Fruit fly (Drosophila melanogaster) whole organism, embryonic: ENCODE data around the gene nan.
A peak's percentile ranks its signal among the peaks of the same experiment; 100 is the strongest.

ENCODE experiments used
- Asciz ChIP-seq: fragments of 200-800 bp; sonication (Bioruptor generic); optimal IDR thresholded peaks from 2 replicates; lab custom pipeline; 2017; ENCODE audit warnings: missing biosample characterization, mild to moderate bottlenecking, missing genetic modification characterization, missing genetic modification reagents
- Atf6 ChIP-seq: fragments of 200-800 bp; sonication (Bioruptor generic); IDR thresholded peaks from 2 replicates; pipeline ENCODE4 v1.3.6; 2022; ENCODE audit warnings: missing biosample characterization, missing genetic modification characterization
- Bgb ChIP-seq: fragments of 200-800 bp; sonication (Bioruptor generic); IDR thresholded peaks from 2 replicates; pipeline ENCODE4 v1.3.6; 2022; ENCODE audit warnings: missing biosample characterization, missing genetic modification characterization; ENCODE audit not compliant: partially characterized antibody
- CG10147 ChIP-seq: fragments of 200-800 bp; sonication (Bioruptor generic); optimal IDR thresholded peaks from 2 replicates; lab custom pipeline; 2019; ENCODE audit warnings: missing biosample characterization, mild to moderate bottlenecking, missing genetic modification characterization, moderate library complexity
- CG10462 ChIP-seq: fragments of 200-800 bp; sonication (Bioruptor generic); optimal IDR thresholded peaks from 2 replicates; lab custom pipeline; 2016; ENCODE audit warnings: missing biosample characterization, missing genetic modification characterization
- CG10543 ChIP-seq: fragments of 200-800 bp; sonication (Bioruptor generic); optimal IDR thresholded peaks from 3 replicates; lab custom pipeline; 2017; ENCODE audit warnings: missing biosample characterization, mild to moderate bottlenecking, missing genetic modification characterization, moderate library complexity
- CG12155 ChIP-seq: fragments of 200-800 bp; sonication (Bioruptor generic); optimal IDR thresholded peaks from 3 replicates; lab custom pipeline; 2016; ENCODE audit warnings: missing biosample characterization, missing genetic modification characterization
- CG12769 ChIP-seq: fragments of 200-800 bp; sonication (Bioruptor generic); optimal IDR thresholded peaks from 2 replicates; lab custom pipeline; 2019; ENCODE audit warnings: missing biosample characterization, mild to moderate bottlenecking, missing genetic modification characterization, moderate library complexity
- CG15696 ChIP-seq: fragments of 200-800 bp; sonication (Bioruptor generic); optimal IDR thresholded peaks from 2 replicates; lab custom pipeline; 2019; ENCODE audit warnings: missing biosample characterization, mild to moderate bottlenecking, missing genetic modification characterization, moderate library complexity
- CG17186 ChIP-seq: fragments of 200-800 bp; sonication (Bioruptor generic); optimal IDR thresholded peaks from 3 replicates; lab custom pipeline; 2017; ENCODE audit warnings: missing biosample characterization, missing genetic modification reagents, missing genetic modification characterization
- CG34224 ChIP-seq: fragments of 200-800 bp; sonication (Bioruptor generic); IDR thresholded peaks from 3 replicates; pipeline ENCODE4 v1.3.6; 2022; ENCODE audit warnings: missing biosample characterization, missing genetic modification characterization; ENCODE audit not compliant: partially characterized antibody
- CG4854 ChIP-seq: fragments of 200-800 bp; sonication (Bioruptor generic); optimal IDR thresholded peaks from 2 replicates; lab custom pipeline; 2016; ENCODE audit warnings: missing biosample characterization, missing genetic modification characterization, inconsistent platforms
- CG8478 ChIP-seq: fragments of >200 bp; optimal IDR thresholded peaks from 2 replicates; lab custom pipeline; 2018
- CG8944 ChIP-seq: fragments of 200-800 bp; sonication (Bioruptor generic); optimal IDR thresholded peaks from 3 replicates; lab custom pipeline; 2016; ENCODE audit warnings: missing biosample characterization, missing genetic modification characterization
- CTCF ChIP-seq: fragments of 200-800 bp; sonication (Bioruptor generic); optimal IDR thresholded peaks from 2 replicates; lab custom pipeline; 2017; ENCODE audit warnings: missing biosample characterization, mild to moderate bottlenecking, missing genetic modification characterization, moderate library complexity
- Dll ChIP-seq: fragments of 200-800 bp; sonication (Bioruptor generic); IDR thresholded peaks from 4 replicates; pipeline ENCODE4 v1.3.6; 2022; ENCODE audit warnings: missing biosample characterization, missing genetic modification characterization; ENCODE audit not compliant: partially characterized antibody
- E2f1 ChIP-seq: fragments of 200-800 bp; sonication (Bioruptor generic); IDR thresholded peaks from 2 replicates; pipeline ENCODE4 v1.3.6; 2022; ENCODE audit warnings: missing biosample characterization, missing genetic modification characterization
- ERR ChIP-seq: fragments of 200-800 bp; sonication (Bioruptor generic); optimal IDR thresholded peaks from 2 replicates; lab custom pipeline; 2016; ENCODE audit warnings: missing biosample characterization, missing genetic modification characterization
- Fer3 ChIP-seq: fragments of 200-800 bp; sonication (Bioruptor generic); optimal IDR thresholded peaks from 2 replicates; lab custom pipeline; 2018; ENCODE audit warnings: missing biosample characterization, mild to moderate bottlenecking, missing genetic modification characterization, moderate library complexity
- GATAe ChIP-seq: fragments of 200-800 bp; sonication (Bioruptor generic); conservative IDR thresholded peaks from 2 replicates; pipeline ENCODE4 v1.3.6; 2022; ENCODE audit warnings: missing biosample characterization, missing genetic modification characterization
- HLH4C ChIP-seq: fragments of 200-800 bp; sonication (Bioruptor generic); IDR thresholded peaks from 3 replicates; pipeline ENCODE4 v1.3.6; 2022; ENCODE audit warnings: missing biosample characterization, missing genetic modification characterization; ENCODE audit not compliant: partially characterized antibody
- Hmr ChIP-seq: fragments of 200-800 bp; sonication (Bioruptor generic); optimal IDR thresholded peaks from 3 replicates; lab custom pipeline; 2017; ENCODE audit warnings: mild to moderate bottlenecking, missing biosample characterization, missing genetic modification reagents, missing genetic modification characterization
- MESR4 ChIP-seq: fragments of 200-800 bp; sonication (Bioruptor generic); optimal IDR thresholded peaks from 2 replicates; lab custom pipeline; 2018; ENCODE audit warnings: missing biosample characterization, mild to moderate bottlenecking, missing genetic modification characterization, moderate library complexity
- Opbp ChIP-seq: fragments of 200-800 bp; sonication (Bioruptor generic); IDR thresholded peaks from 3 replicates; pipeline ENCODE4 v1.3.6; 2022; ENCODE audit warnings: missing biosample characterization, missing genetic modification characterization; ENCODE audit not compliant: partially characterized antibody
- Rfx ChIP-seq: fragments of 200-800 bp; sonication (Bioruptor generic); IDR thresholded peaks from 2 replicates; pipeline ENCODE4 v1.3.6; 2022; ENCODE audit warnings: missing biosample characterization, missing genetic modification characterization
- Rx ChIP-seq: fragments of 200-800 bp; sonication (Bioruptor generic); IDR thresholded peaks from 2 replicates; pipeline ENCODE4 v1.3.6; 2022; ENCODE audit warnings: missing biosample characterization, missing genetic modification characterization
- Side ChIP-seq: fragments of 200-800 bp; sonication (Bioruptor generic); optimal IDR thresholded peaks from 2 replicates; lab custom pipeline; 2016; ENCODE audit warnings: missing biosample characterization, missing genetic modification characterization
- Stat92E ChIP-seq, 3 experiments: fragments of >200 bp in 2 of 3; fragments of 200-800 bp in 1 of 3; sonication (Bioruptor generic) in 1 of 3; optimal IDR thresholded peaks; 2 replicates each; lab custom pipeline; 2017 to 2019; ENCODE audit warnings: missing biosample characterization in 3 of 3, missing genetic modification characterization in 3 of 3, mild to moderate bottlenecking in 1 of 3, moderate library complexity in 1 of 3
- Trl ChIP-seq, 3 experiments: fragments of >200 bp in 2 of 3; fragments of 200-800 bp in 1 of 3; sonication (Bioruptor generic) in 1 of 3; optimal IDR thresholded peaks; 2 replicates in 1 of 3; 3 replicates in 2 of 3; lab custom pipeline; 2016 to 2017; ENCODE audit warnings: missing biosample characterization in 1 of 3, missing genetic modification characterization in 1 of 3
- abd-A ChIP-seq: fragments of 200-800 bp; sonication (Bioruptor generic); optimal IDR thresholded peaks from 3 replicates; lab custom pipeline; 2019; ENCODE audit warnings: missing biosample characterization, mild to moderate bottlenecking, missing genetic modification characterization, moderate library complexity
- bcd ChIP-seq: fragments of 200-800 bp; sonication (Bioruptor generic); optimal IDR thresholded peaks from 2 replicates; lab custom pipeline; 2017; ENCODE audit warnings: missing biosample characterization, mild to moderate bottlenecking, missing genetic modification characterization
- bsh ChIP-seq, 2 experiments: fragments of 200-800 bp; sonication (Bioruptor generic); optimal IDR thresholded peaks; 2 replicates each; lab custom pipeline; 2017 to 2018; ENCODE audit warnings: mild to moderate bottlenecking in 2 of 2, missing biosample characterization in 2 of 2, missing genetic modification characterization in 2 of 2, moderate library complexity in 1 of 2
- da ChIP-seq: fragments of 200-800 bp; sonication (Bioruptor generic); optimal IDR thresholded peaks from 2 replicates; lab custom pipeline; 2016; ENCODE audit warnings: missing biosample characterization, missing genetic modification characterization
- dan ChIP-seq: fragments of 200-800 bp; sonication (Bioruptor generic); IDR thresholded peaks from 2 replicates; pipeline ENCODE4 v1.3.6; 2022; ENCODE audit warnings: missing biosample characterization, missing genetic modification characterization
- disco-r ChIP-seq: fragments of 200-800 bp; sonication (Bioruptor generic); optimal IDR thresholded peaks from 2 replicates; lab custom pipeline; 2016; ENCODE audit warnings: missing biosample characterization, missing genetic modification characterization
- dmrt11E ChIP-seq: fragments of 200-800 bp; sonication (Bioruptor generic); optimal IDR thresholded peaks from 3 replicates; lab custom pipeline; 2018; ENCODE audit warnings: missing biosample characterization, mild to moderate bottlenecking, missing genetic modification characterization, moderate library complexity
- dysf ChIP-seq: fragments of 200-800 bp; sonication (Bioruptor generic); IDR thresholded peaks from 3 replicates; pipeline ENCODE4 v1.3.6; 2022; ENCODE audit warnings: missing biosample characterization, missing genetic modification characterization
- eve ChIP-seq, 2 experiments: fragments of >200 bp; optimal IDR thresholded peaks; 2 replicates each; lab custom pipeline; 2017; ENCODE audit warnings: missing biosample characterization in 2 of 2, missing genetic modification characterization in 2 of 2
- fd64A ChIP-seq: fragments of 200-800 bp; sonication (Bioruptor generic); optimal IDR thresholded peaks from 3 replicates; lab custom pipeline; 2018; ENCODE audit warnings: missing biosample characterization, mild to moderate bottlenecking, missing genetic modification characterization
- hb ChIP-seq: fragments of 200-800 bp; sonication (Bioruptor generic); IDR thresholded peaks from 3 replicates; pipeline ENCODE4 v1.3.6; 2022; ENCODE audit warnings: missing biosample characterization, missing genetic modification characterization; ENCODE audit not compliant: partially characterized antibody
- kah ChIP-seq: fragments of 200-800 bp; sonication (Bioruptor generic); optimal IDR thresholded peaks from 2 replicates; lab custom pipeline; 2018; ENCODE audit warnings: missing biosample characterization, mild to moderate bottlenecking, missing genetic modification characterization
- klu ChIP-seq: fragments of 200-800 bp; sonication (Bioruptor generic); IDR thresholded peaks from 2 replicates; pipeline ENCODE4 v1.3.6; 2022; ENCODE audit warnings: missing biosample characterization, missing genetic modification characterization
- luna ChIP-seq: fragments of 200-800 bp; sonication (Bioruptor generic); optimal IDR thresholded peaks from 2 replicates; lab custom pipeline; 2016; ENCODE audit warnings: missing biosample characterization, missing genetic modification characterization
- mirr ChIP-seq: fragments of 200-800 bp; sonication (Bioruptor generic); optimal IDR thresholded peaks from 3 replicates; lab custom pipeline; 2018; ENCODE audit warnings: missing biosample characterization, mild to moderate bottlenecking, missing genetic modification characterization
- nerfin-2 ChIP-seq: fragments of 200-800 bp; sonication (Bioruptor generic); IDR thresholded peaks from 2 replicates; pipeline ENCODE4 v1.3.6; 2022; ENCODE audit warnings: missing biosample characterization, missing genetic modification characterization; ENCODE audit not compliant: partially characterized antibody
- peb ChIP-seq: fragments of 200-800 bp; sonication (Bioruptor generic); IDR thresholded peaks from 2 replicates; pipeline ENCODE4 v1.3.6; 2022; ENCODE audit warnings: missing biosample characterization, missing genetic modification characterization
- tgo ChIP-seq: fragments of 200-800 bp; sonication (Bioruptor generic); IDR thresholded peaks from 3 replicates; pipeline ENCODE4 v1.3.6; 2022; ENCODE audit warnings: missing biosample characterization, missing genetic modification characterization
- trh ChIP-seq: fragments of 200-800 bp; sonication (Bioruptor generic); optimal IDR thresholded peaks from 2 replicates; lab custom pipeline; 2016; ENCODE audit warnings: missing biosample characterization, missing genetic modification characterization
- vfl ChIP-seq: fragments of 200-800 bp; sonication (Bioruptor generic); optimal IDR thresholded peaks from 2 replicates; lab custom pipeline; 2016; ENCODE audit warnings: missing biosample characterization, missing genetic modification characterization

The nan gene

dm6 chr3L:14189957-14190624, 643 bp upstream of the nan start (continued):
- TF ChIP-seq Atf6 (GFP tag; lab: Robert Waterston, UW) (peak; percentile 80), nerfin-2 (GFP tag; lab: Robert Waterston, UW) (no peak), Opbp (peak; percentile 51; the same call in 2 of the 3 replicates), E2f1 (GFP tag; lab: Robert Waterston, UW) (peak; percentile 64; the same call in 1 of the 2 replicates), MESR4 (GFP tag; lab: Kevin White, UChicago) (no peak), hb (peak; percentile 41; the same call in 1 of the 3 replicates), dan (GFP tag; lab: Robert Waterston, UW) (no peak), CTCF (peak; percentile 84), CG10462 (GFP tag; lab: Kevin White, UChicago) (no peak), luna (GFP tag; lab: Kevin White, UChicago) (no peak), GATAe (GFP tag; lab: Robert Waterston, UW) (no peak), CG12155 (GFP tag; lab: Kevin White, UChicago) (no peak), Rx (peak; percentile 57; the same call in 1 of the 2 replicates), mirr (GFP tag; lab: Kevin White, UChicago) (peak; percentile 9), Bgb (peak; percentile 46), bsh (GFP tag; optimal IDR thresholded peaks at IDR 0.05; lab: Kevin White, UChicago) (peak in 1 of 2 experiments; percentile 43), dmrt11E (tag; lab: Kevin White, UChicago) (peak; percentile 39), trh (GFP tag; lab: Kevin White, UChicago) (no peak), CG10147 (GFP tag; lab: Kevin White, UChicago) (peak; percentile 37), CG17186 (GFP tag; lab: Kevin White, UChicago) (no peak), Side (peak; percentile 40), Trl (optimal IDR thresholded peaks at IDR 0.05; lab: Kevin White, UChicago) (no peak), Trl (GFP tag; optimal IDR thresholded peaks at IDR 0.05; lab: Kevin White, UChicago) (no peak), CG8944 (GFP tag; lab: Kevin White, UChicago) (no peak), CG8478 (lab: Kevin White, UChicago) (no peak), disco-r (no peak), bcd (GFP tag; lab: Kevin White, UChicago) (peak; percentile 32), Hmr (no peak), Fer3 (tag; lab: Kevin White, UChicago) (peak; percentile 64), eve (GFP tag; optimal IDR thresholded peaks at IDR 0.05; lab: Kevin White, UChicago) (no peak), Asciz (GFP tag; lab: Kevin White, UChicago) (no peak), Stat92E (GFP tag; optimal IDR thresholded peaks at IDR 0.05; lab: Kevin White, UChicago) (no peak), abd-A (no peak), HLH4C (GFP tag; lab: Robert Waterston, UW) (peak; percentile 69), da (GFP tag; lab: Kevin White, UChicago) (no peak), vfl (GFP tag; lab: Kevin White, UChicago) (no peak), fd64A (no peak), CG12769 (tag; lab: Kevin White, UChicago) (peak; percentile 69), ERR (no peak), Rfx (GFP tag; lab: Robert Waterston, UW) (peak; percentile 83), dysf (GFP tag; lab: Robert Waterston, UW) (peak; percentile 77), Dll (GFP tag; lab: Robert Waterston, UW) (no peak; the same call in 1 of the 4 replicates), peb (GFP tag; lab: Robert Waterston, UW) (no peak), tgo (peak; percentile 75), klu (GFP tag; lab: Robert Waterston, UW) (peak; percentile 65), kah (GFP tag; lab: Kevin White, UChicago) (no peak), CG15696 (tag; lab: Kevin White, UChicago) (peak; percentile 16), CG34224 (no peak), CG10543 (GFP tag; lab: Kevin White, UChicago) (no peak), CG4854 (GFP tag; lab: Kevin White, UChicago) (no peak)
